Fruit fly (Drosophila melanogaster) whole organism, embryonic: ENCODE data around the gene CG14190.
A peak's percentile ranks its signal among the peaks of the same experiment; 100 is the strongest.

Experiments
- ATbp ChIP-seq: fragments of 200-800 bp; sonication (Bioruptor generic); optimal IDR thresholded peaks from 2 replicates; lab custom pipeline; 2017; ENCODE audit warnings: missing biosample characterization, mild to moderate bottlenecking, missing genetic modification characterization, missing genetic modification reagents
- Atf6 ChIP-seq: fragments of 200-800 bp; sonication (Bioruptor generic); IDR thresholded peaks from 2 replicates; pipeline ENCODE4 v1.3.6; 2022; ENCODE audit warnings: missing biosample characterization, missing genetic modification characterization
- Bdp1 ChIP-seq: fragments of 200-800 bp; sonication (Bioruptor generic); optimal IDR thresholded peaks from 3 replicates; lab custom pipeline; 2016; ENCODE audit warnings: missing biosample characterization, missing genetic modification characterization
- CG11398 ChIP-seq: fragments of 200-800 bp; sonication (Bioruptor generic); optimal IDR thresholded peaks from 2 replicates; lab custom pipeline; 2016; ENCODE audit warnings: missing biosample characterization, missing genetic modification characterization
- CG11560 ChIP-seq: fragments of 200-800 bp; sonication (Bioruptor generic); IDR thresholded peaks from 3 replicates; pipeline ENCODE4 v1.3.6; 2022; ENCODE audit warnings: missing biosample characterization, missing genetic modification characterization
- CG12236 ChIP-seq: fragments of 200-800 bp; sonication (Bioruptor generic); optimal IDR thresholded peaks from 2 replicates; lab custom pipeline; 2016; ENCODE audit warnings: missing biosample characterization, missing genetic modification characterization
- CG1233 ChIP-seq: fragments of 200-800 bp; sonication (Bioruptor generic); optimal IDR thresholded peaks from 4 replicates; lab custom pipeline; 2018; ENCODE audit warnings: missing biosample characterization, mild to moderate bottlenecking, missing genetic modification characterization
- CG12391 ChIP-seq: fragments of 200-800 bp; sonication (Bioruptor generic); optimal IDR thresholded peaks from 3 replicates; lab custom pipeline; 2018; ENCODE audit warnings: missing biosample characterization, mild to moderate bottlenecking, missing genetic modification characterization, moderate library complexity
- CG12659 ChIP-seq: fragments of 200-800 bp; sonication (Bioruptor generic); optimal IDR thresholded peaks from 3 replicates; lab custom pipeline; 2017; ENCODE audit warnings: mild to moderate bottlenecking, missing biosample characterization, missing genetic modification reagents, missing genetic modification characterization
- CG1602 ChIP-seq: fragments of 200-800 bp; sonication (Bioruptor generic); optimal IDR thresholded peaks from 3 replicates; lab custom pipeline; 2016; ENCODE audit warnings: missing biosample characterization, missing genetic modification characterization
- CG16863 ChIP-seq: fragments of 200-800 bp; sonication (Bioruptor generic); optimal IDR thresholded peaks from 3 replicates; lab custom pipeline; 2016; ENCODE audit warnings: missing biosample characterization, missing genetic modification characterization
- CG17385 ChIP-seq: fragments of 200-800 bp; sonication (Bioruptor generic); optimal IDR thresholded peaks from 3 replicates; lab custom pipeline; 2018; ENCODE audit warnings: missing biosample characterization, mild to moderate bottlenecking, missing genetic modification characterization
- CG2116 ChIP-seq: fragments of 200-800 bp; sonication (Bioruptor generic); optimal IDR thresholded peaks from 3 replicates; lab custom pipeline; 2018; ENCODE audit warnings: missing biosample characterization, mild to moderate bottlenecking, missing genetic modification characterization
- CG2678 ChIP-seq: fragments of 200-800 bp; sonication (Bioruptor generic); optimal IDR thresholded peaks from 3 replicates; lab custom pipeline; 2019; ENCODE audit warnings: missing biosample characterization, mild to moderate bottlenecking, missing genetic modification characterization, moderate library complexity
- CG31441 ChIP-seq: fragments of 200-800 bp; sonication (Bioruptor generic); IDR thresholded peaks from 2 replicates; pipeline ENCODE4 v1.3.6; 2022; ENCODE audit warnings: missing biosample characterization, missing genetic modification characterization
- CG4328 ChIP-seq: fragments of 200-800 bp; sonication (Bioruptor generic); optimal IDR thresholded peaks from 3 replicates; lab custom pipeline; 2017; ENCODE audit warnings: missing biosample characterization, missing genetic modification reagents, missing genetic modification characterization
- CG43689 ChIP-seq: fragments of 200-800 bp; sonication (Bioruptor generic); IDR thresholded peaks from 2 replicates; pipeline ENCODE4 v1.3.6; 2022; ENCODE audit warnings: missing biosample characterization, missing genetic modification characterization
- CG4730 ChIP-seq: fragments of 200-800 bp; sonication (Bioruptor generic); IDR thresholded peaks from 2 replicates; pipeline ENCODE4 v1.3.6; 2022; ENCODE audit warnings: missing biosample characterization, missing genetic modification characterization
- CG4820 ChIP-seq: fragments of 200-800 bp; sonication (Bioruptor generic); optimal IDR thresholded peaks from 3 replicates; lab custom pipeline; 2016; ENCODE audit warnings: missing biosample characterization, missing genetic modification characterization
- CG6689 ChIP-seq: fragments of 200-800 bp; sonication (Bioruptor generic); IDR thresholded peaks from 2 replicates; pipeline ENCODE4 v1.3.6; 2022; ENCODE audit warnings: missing biosample characterization, missing genetic modification characterization
- CG8290 ChIP-seq, 3 experiments: fragments of 200-800 bp; sonication (Bioruptor generic); optimal IDR thresholded peaks; 2 replicates each; lab custom pipeline; 2016 to 2019; ENCODE audit warnings: missing biosample characterization in 3 of 3, missing genetic modification characterization in 3 of 3, mild to moderate bottlenecking in 2 of 3, moderate library complexity in 1 of 3
- CG8765 ChIP-seq: fragments of 200-800 bp; sonication (Bioruptor generic); IDR thresholded peaks from 2 replicates; pipeline ENCODE4 v1.3.6; 2022; ENCODE audit warnings: missing biosample characterization, missing genetic modification characterization
- CG9817 ChIP-seq: fragments of 200-800 bp; sonication (Bioruptor generic); optimal IDR thresholded peaks from 2 replicates; lab custom pipeline; 2018; ENCODE audit warnings: missing biosample characterization, mild to moderate bottlenecking, missing genetic modification characterization, moderate library complexity
- Ets97D ChIP-seq: fragments of 200-800 bp; sonication (Bioruptor generic); optimal IDR thresholded peaks from 3 replicates; lab custom pipeline; 2016; ENCODE audit warnings: missing biosample characterization, missing genetic modification characterization
- HLH4C ChIP-seq: fragments of 200-800 bp; sonication (Bioruptor generic); IDR thresholded peaks from 3 replicates; pipeline ENCODE4 v1.3.6; 2022; ENCODE audit warnings: missing biosample characterization, missing genetic modification characterization; ENCODE audit not compliant: partially characterized antibody
- NC2β ChIP-seq: fragments of 200-800 bp; sonication (Bioruptor generic); optimal IDR thresholded peaks from 2 replicates; lab custom pipeline; 2016; ENCODE audit warnings: missing biosample characterization, missing genetic modification characterization
- PHDP ChIP-seq: fragments of 200-800 bp; sonication (Bioruptor generic); optimal IDR thresholded peaks from 3 replicates; lab custom pipeline; 2018; ENCODE audit warnings: missing biosample characterization, mild to moderate bottlenecking, missing genetic modification characterization, moderate library complexity
- ab ChIP-seq: fragments of 200-800 bp; sonication (Bioruptor generic); optimal IDR thresholded peaks from 2 replicates; lab custom pipeline; 2016; ENCODE audit warnings: missing biosample characterization, missing genetic modification characterization
- abd-A ChIP-seq: fragments of 200-800 bp; sonication (Bioruptor generic); optimal IDR thresholded peaks from 3 replicates; lab custom pipeline; 2019; ENCODE audit warnings: missing biosample characterization, mild to moderate bottlenecking, missing genetic modification characterization, moderate library complexity
- ac ChIP-seq: fragments of 200-800 bp; sonication (Bioruptor generic); optimal IDR thresholded peaks from 3 replicates; lab custom pipeline; 2017; ENCODE audit warnings: missing biosample characterization, mild to moderate bottlenecking, missing genetic modification characterization
- aop ChIP-seq: fragments of 200-800 bp; sonication (Bioruptor generic); IDR thresholded peaks from 2 replicates; pipeline ENCODE4 v1.3.6; 2022; ENCODE audit warnings: missing biosample characterization, missing genetic modification characterization
- ara ChIP-seq: fragments of 200-800 bp; sonication (Bioruptor generic); IDR thresholded peaks from 2 replicates; pipeline ENCODE4 v1.3.6; 2022; ENCODE audit warnings: missing biosample characterization, missing genetic modification characterization
- bsh ChIP-seq, 2 experiments: fragments of 200-800 bp; sonication (Bioruptor generic); optimal IDR thresholded peaks; 2 replicates each; lab custom pipeline; 2017 to 2018; ENCODE audit warnings: mild to moderate bottlenecking in 2 of 2, missing biosample characterization in 2 of 2, missing genetic modification characterization in 2 of 2, moderate library complexity in 1 of 2
- chif ChIP-seq, 2 experiments: fragments of 200-800 bp; sonication (Bioruptor generic); optimal IDR thresholded peaks; 3 replicates each; lab custom pipeline; 2016; ENCODE audit warnings: missing biosample characterization in 2 of 2, missing genetic modification characterization in 2 of 2
- fd3F ChIP-seq: fragments of 200-800 bp; sonication (Bioruptor generic); optimal IDR thresholded peaks from 2 replicates; lab custom pipeline; 2018; ENCODE audit warnings: missing biosample characterization, mild to moderate bottlenecking, missing genetic modification characterization, moderate library complexity
- hb ChIP-seq: fragments of 200-800 bp; sonication (Bioruptor generic); IDR thresholded peaks from 3 replicates; pipeline ENCODE4 v1.3.6; 2022; ENCODE audit warnings: missing biosample characterization, missing genetic modification characterization; ENCODE audit not compliant: partially characterized antibody
- ind ChIP-seq: fragments of 200-800 bp; sonication (Bioruptor generic); optimal IDR thresholded peaks from 3 replicates; lab custom pipeline; 2016; ENCODE audit warnings: missing biosample characterization, missing genetic modification characterization
- kah ChIP-seq: fragments of 200-800 bp; sonication (Bioruptor generic); optimal IDR thresholded peaks from 2 replicates; lab custom pipeline; 2018; ENCODE audit warnings: missing biosample characterization, mild to moderate bottlenecking, missing genetic modification characterization
- nerfin-1 ChIP-seq: fragments of 200-800 bp; sonication (Bioruptor generic); optimal IDR thresholded peaks from 3 replicates; lab custom pipeline; 2019; ENCODE audit warnings: missing biosample characterization, mild to moderate bottlenecking, missing genetic modification characterization, moderate library complexity
- nerfin-2 ChIP-seq: fragments of 200-800 bp; sonication (Bioruptor generic); IDR thresholded peaks from 2 replicates; pipeline ENCODE4 v1.3.6; 2022; ENCODE audit warnings: missing biosample characterization, missing genetic modification characterization; ENCODE audit not compliant: partially characterized antibody
- phol ChIP-seq: fragments of 200-800 bp; sonication (Bioruptor generic); optimal IDR thresholded peaks from 3 replicates; lab custom pipeline; 2018; ENCODE audit warnings: missing biosample characterization, mild to moderate bottlenecking, missing genetic modification characterization, moderate library complexity
- ro ChIP-seq: fragments of 200-800 bp; sonication (Bioruptor generic); IDR thresholded peaks from 2 replicates; pipeline ENCODE4 v1.3.6; 2022; ENCODE audit warnings: missing biosample characterization, missing genetic modification characterization
- salm ChIP-seq: fragments of 200-800 bp; sonication (Bioruptor generic); optimal IDR thresholded peaks from 2 replicates; lab custom pipeline; 2018; ENCODE audit warnings: missing biosample characterization, mild to moderate bottlenecking, missing genetic modification characterization
- sc ChIP-seq, 3 experiments: fragments of >200 bp in 2 of 3; fragments of 200-800 bp in 1 of 3; sonication (Bioruptor generic) in 1 of 3; optimal IDR thresholded peaks; 2 replicates in 2 of 3; 3 replicates in 1 of 3; lab custom pipeline; 2017; ENCODE audit warnings: mild to moderate bottlenecking in 1 of 3, missing biosample characterization in 1 of 3, missing genetic modification characterization in 1 of 3, missing genetic modification reagents in 1 of 3
- seq ChIP-seq: fragments of 200-800 bp; sonication (Bioruptor generic); IDR thresholded peaks from 2 replicates; pipeline ENCODE4 v1.3.6; 2022; ENCODE audit warnings: missing biosample characterization, missing genetic modification characterization
- ssp ChIP-seq: fragments of 200-800 bp; sonication (Bioruptor generic); IDR thresholded peaks from 2 replicates; pipeline ENCODE4 v1.3.6; 2022; ENCODE audit warnings: missing biosample characterization, missing genetic modification characterization
- tap ChIP-seq: fragments of 200-800 bp; optimal IDR thresholded peaks from 3 replicates; lab custom pipeline; 2019; ENCODE audit warnings: missing biosample characterization, mild to moderate bottlenecking, missing genetic modification characterization, moderate library complexity
- toy ChIP-seq: fragments of 200-800 bp; sonication (Bioruptor generic); IDR thresholded peaks from 2 replicates; pipeline ENCODE4 v1.3.6; 2022; ENCODE audit warnings: missing biosample characterization, missing genetic modification characterization
- vnd ChIP-seq: fragments of 200-800 bp; sonication (Bioruptor generic); IDR thresholded peaks from 3 replicates; pipeline ENCODE4 v1.3.6; 2022; ENCODE audit warnings: missing biosample characterization, missing genetic modification characterization; ENCODE audit not compliant: partially characterized antibody

CG14190 gene

DNA sequence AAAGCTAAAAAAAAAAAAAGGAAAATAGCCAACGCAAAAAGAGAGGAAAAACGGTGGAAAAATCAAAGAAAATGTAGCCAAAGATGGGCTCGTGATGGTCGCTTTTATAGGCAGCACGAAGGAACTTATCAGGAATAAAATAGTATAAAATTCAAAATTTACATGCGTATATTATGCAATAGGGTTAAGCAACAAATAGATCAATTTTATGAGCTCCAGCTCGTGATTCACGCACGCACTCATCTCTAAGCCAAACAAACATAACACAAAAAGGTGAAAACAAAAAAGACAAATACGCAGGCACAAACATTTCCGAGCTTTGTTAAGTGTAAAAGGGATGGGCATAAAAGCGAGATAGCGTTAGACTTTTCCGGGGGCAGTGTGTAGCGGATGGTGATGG, 47.8 kb upstream of the CG14190 start (continued):
- TF ChIP-seq ATbp (peak; percentile 62), ind (peak; percentile 26), phol (tag; lab: Kevin White, UChicago) (peak; percentile 49), CG1602 (no peak), abd-A (tag; lab: Kevin White, UChicago) (no peak), CG12659 (GFP tag; lab: Kevin White, UChicago) (peak; percentile 15), CG11560 (tag; lab: Robert Waterston, UW) (no peak), ara (GFP tag; lab: Robert Waterston, UW) (peak; percentile 66; the same call in 1 of the 2 replicates), CG12236 (GFP tag; lab: Kevin White, UChicago) (no peak), ssp (GFP tag; lab: Robert Waterston, UW) (peak; percentile 41; the same call in 1 of the 2 replicates), ro (GFP tag; lab: Robert Waterston, UW) (peak; percentile 40; the same call in 1 of the 2 replicates), ab (GFP tag; lab: Kevin White, UChicago) (no peak), vnd (GFP tag; lab: Robert Waterston, UW) (peak; percentile 37; the same call in 1 of the 3 replicates), CG6689 (GFP tag; lab: Robert Waterston, UW) (peak; percentile 64), kah (GFP tag; lab: Kevin White, UChicago) (no peak), HLH4C (GFP tag; lab: Robert Waterston, UW) (peak; percentile 60), CG4328 (no peak), CG31441 (GFP tag; lab: Robert Waterston, UW) (peak; percentile 49), nerfin-2 (GFP tag; lab: Robert Waterston, UW) (0 out of 2 replicates have a peak, but pooled peaks have one; percentile 37), CG9817 (peak; percentile 31), CG2116 (GFP tag; lab: Kevin White, UChicago) (no peak), CG1233 (GFP tag; lab: Kevin White, UChicago) (peak; percentile 32), CG43689 (GFP tag; lab: Robert Waterston, UW) (no peak), Bdp1 (no peak), toy (GFP tag; lab: Robert Waterston, UW) (no peak), PHDP (tag; lab: Kevin White, UChicago) (peak; percentile 43), CG2678 (peak; percentile 58), NC2β (peak; percentile 30), CG8290 (GFP tag; optimal IDR thresholded peaks at IDR 0.05; lab: Kevin White, UChicago) (no peak), CG8290 (tag; optimal IDR thresholded peaks at IDR 0.05; lab: Kevin White, UChicago) (peak in 1 of 2 experiments; percentile 11), Atf6 (no peak), chif (GFP tag; optimal IDR thresholded peaks at IDR 0.05; lab: Kevin White, UChicago) (peak; percentile 29 to 31), CG17385 (GFP tag; lab: Kevin White, UChicago) (peak; percentile 42), ac (GFP tag; lab: Kevin White, UChicago) (no peak), CG8765 (GFP tag; lab: Robert Waterston, UW) (no peak), nerfin-1 (peak; percentile 9), CG11398 (GFP tag; lab: Kevin White, UChicago) (no peak), seq (GFP tag; lab: Robert Waterston, UW) (peak; percentile 34; the same call in 1 of the 2 replicates), fd3F (GFP tag; lab: Kevin White, UChicago) (no peak), hb (GFP tag; lab: Robert Waterston, UW) (peak; percentile 59; the same call in 1 of the 3 replicates), CG12391 (tag; lab: Kevin White, UChicago) (peak; percentile 46), aop (GFP tag; lab: Robert Waterston, UW) (no peak), salm (tag; lab: Kevin White, UChicago) (no peak), CG4730 (peak; percentile 45), Ets97D (no peak), CG16863 (GFP tag; lab: Kevin White, UChicago) (peak; percentile 37), tap (peak; percentile 30), sc (optimal IDR thresholded peaks at IDR 0.05; lab: Kevin White, UChicago) (no peak), sc (GFP tag; optimal IDR thresholded peaks at IDR 0.05; lab: Kevin White, UChicago) (peak; percentile 3), bsh (GFP tag; optimal IDR thresholded peaks at IDR 0.05; lab: Kevin White, UChicago) (peak in 1 of 2 experiments; percentile 68), CG4820 (peak; percentile 14)
